Worm (Caenorhabditis elegans): ENCODE data around the gene gbb-2.

ce11 chrIV:4548253-4548652 is 41.7 kb upstream of the gbb-2 start, which contains the start of gene ZK185.1:
- no peak for TF ChIP-seq lin-15B (tag; optimal IDR thresholded peaks at IDR 0.05)
- no peak for TF ChIP-seq snpc-4 (tag; optimal IDR thresholded peaks at IDR 0.05)
- no peak for TF ChIP-seq sea-2 (GFP tag; optimal IDR thresholded peaks at IDR 0.05)
- TF ChIP-seq unc-62 (GFP tag; optimal IDR thresholded peaks at IDR 0.05): no peak
- no peak for TF ChIP-seq nhr-11 (tag; optimal IDR thresholded peaks at IDR 0.05)
